Fruit fly (Drosophila melanogaster): ENCODE data around the gene Hr4.

The Hr4 gene

dm6 chrX:1941669-1942092 is at the start of gene Hr4:
Hr4 (plus strand) TSS chrX:1941940.
- TF ChIP-seq Myc (optimal IDR thresholded peaks at IDR 0.05), result no peak
- no peak for TF ChIP-seq psq (optimal IDR thresholded peaks at IDR 0.05)
- no peak for TF ChIP-seq insv (optimal IDR thresholded peaks at IDR 0.05)
- TF ChIP-seq h (optimal IDR thresholded peaks at IDR 0.05), result no peak
- no peak for TF ChIP-seq Sin3A (optimal IDR thresholded peaks at IDR 0.05)
- no peak for TF ChIP-seq ttk (optimal IDR thresholded peaks at IDR 0.05)

- TF ChIP-seq Sin3A (optimal IDR thresholded peaks at IDR 0.05) (no peak), Myc (optimal IDR thresholded peaks at IDR 0.05) (no peak), h (optimal IDR thresholded peaks at IDR 0.05) (no peak), psq (optimal IDR thresholded peaks at IDR 0.05) (no peak), insv (optimal IDR thresholded peaks at IDR 0.05) (no peak), ttk (optimal IDR thresholded peaks at IDR 0.05) (no peak)
These were observed 48.2 kb upstream of the Hr4 start for dm6 chrX:1893532-1893931.

DNA sequence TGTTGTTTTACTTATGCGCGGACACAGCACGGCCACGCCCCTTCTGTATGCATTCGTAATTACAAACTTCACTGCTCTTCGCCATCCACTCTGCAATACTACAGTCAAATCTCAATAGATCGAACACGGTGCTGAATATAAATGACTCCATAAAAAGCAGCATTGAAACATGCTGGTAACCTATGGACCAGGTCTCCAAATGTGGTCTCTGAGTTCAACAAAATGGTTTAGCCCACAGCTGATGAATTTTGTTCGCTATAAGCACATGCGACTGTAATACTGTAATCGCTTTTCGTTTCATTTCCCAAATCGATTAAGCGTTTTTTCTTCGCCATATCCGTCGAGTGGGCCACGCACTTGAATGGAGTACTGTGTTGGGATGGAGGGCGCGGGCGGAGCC is 44.4 kb upstream of the Hr4 start:
- no peak for TF ChIP-seq Myc (optimal IDR thresholded peaks at IDR 0.05)
- no peak for TF ChIP-seq h (optimal IDR thresholded peaks at IDR 0.05)

DNA sequence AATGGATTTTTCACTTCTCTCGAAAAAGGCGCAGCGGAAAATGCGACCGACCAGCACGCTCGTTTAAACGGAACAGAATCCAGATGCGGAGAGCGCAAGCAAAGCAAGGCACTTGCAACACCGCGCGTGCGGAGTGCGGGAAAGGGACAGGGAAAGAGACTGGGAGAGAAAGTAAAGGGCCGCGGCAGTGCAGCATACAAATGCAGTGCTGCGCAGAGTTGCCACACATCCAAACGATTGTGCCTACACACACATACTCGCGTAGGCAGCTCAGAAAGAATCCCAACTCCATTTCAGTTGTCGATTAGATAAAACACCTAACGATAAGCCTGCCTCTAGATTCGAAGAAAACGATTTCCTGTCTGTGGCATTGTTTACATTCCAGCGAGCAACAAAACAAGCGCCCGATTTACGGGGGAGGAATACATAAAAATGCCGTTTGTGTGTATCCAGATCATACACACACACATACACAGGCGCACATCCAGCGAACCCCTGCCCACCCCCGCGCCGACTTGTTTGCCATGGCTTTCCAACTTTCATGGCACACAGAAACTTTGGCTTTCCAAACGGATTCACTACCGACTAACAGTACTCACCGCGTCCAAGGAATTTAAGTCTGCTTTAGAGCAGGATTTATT is 42.2 kb upstream of the Hr4 start:
- TF ChIP-seq Myc (optimal IDR thresholded peaks at IDR 0.05), result no peak
- no peak for TF ChIP-seq h (optimal IDR thresholded peaks at IDR 0.05)
- TF ChIP-seq Sin3A (optimal IDR thresholded peaks at IDR 0.05), result no peak
- TF ChIP-seq ttk (optimal IDR thresholded peaks at IDR 0.05), result no peak
- no peak for TF ChIP-seq psq (optimal IDR thresholded peaks at IDR 0.05)
- TF ChIP-seq insv (optimal IDR thresholded peaks at IDR 0.05), result no peak

DNA sequence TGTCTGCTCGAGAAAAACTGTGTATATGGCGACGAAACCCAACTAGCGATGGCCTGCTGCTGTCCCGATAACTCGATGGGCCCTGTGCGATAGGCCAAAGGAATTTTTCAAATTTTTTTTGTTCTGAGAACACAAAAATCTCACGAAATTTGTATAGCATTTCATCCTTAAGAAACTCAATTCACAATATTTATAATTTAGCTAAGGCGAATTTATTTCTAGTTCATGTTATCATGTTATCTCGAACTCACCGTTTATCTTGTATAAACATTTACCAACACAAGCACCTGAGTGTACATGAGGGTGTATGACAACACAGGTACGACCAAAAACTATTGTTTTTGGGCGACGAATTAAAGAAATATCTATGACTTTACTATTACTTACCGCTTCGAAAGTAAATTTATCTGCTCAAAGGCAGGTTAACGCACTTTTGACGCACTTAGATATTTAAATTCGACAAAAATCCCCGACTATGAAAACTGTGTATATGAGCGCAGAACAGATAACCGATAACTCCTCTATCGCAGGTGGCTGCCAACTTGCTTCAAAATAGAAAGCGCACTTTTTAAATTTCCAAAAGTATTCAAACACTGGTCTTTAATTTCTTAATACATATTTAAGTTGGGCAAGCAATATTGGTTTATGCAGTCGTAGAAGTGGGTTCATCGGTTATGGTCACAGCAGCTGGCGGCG is 41.5 kb upstream of the Hr4 start, which contains the start of gene arm:
TSS of gene arm (minus strand) at position 524 of the 696 bp plus-strand sequence.
- TF ChIP-seq insv (optimal IDR thresholded peaks at IDR 0.05) (no peak), Sin3A (optimal IDR thresholded peaks at IDR 0.05) (no peak)

DNA sequence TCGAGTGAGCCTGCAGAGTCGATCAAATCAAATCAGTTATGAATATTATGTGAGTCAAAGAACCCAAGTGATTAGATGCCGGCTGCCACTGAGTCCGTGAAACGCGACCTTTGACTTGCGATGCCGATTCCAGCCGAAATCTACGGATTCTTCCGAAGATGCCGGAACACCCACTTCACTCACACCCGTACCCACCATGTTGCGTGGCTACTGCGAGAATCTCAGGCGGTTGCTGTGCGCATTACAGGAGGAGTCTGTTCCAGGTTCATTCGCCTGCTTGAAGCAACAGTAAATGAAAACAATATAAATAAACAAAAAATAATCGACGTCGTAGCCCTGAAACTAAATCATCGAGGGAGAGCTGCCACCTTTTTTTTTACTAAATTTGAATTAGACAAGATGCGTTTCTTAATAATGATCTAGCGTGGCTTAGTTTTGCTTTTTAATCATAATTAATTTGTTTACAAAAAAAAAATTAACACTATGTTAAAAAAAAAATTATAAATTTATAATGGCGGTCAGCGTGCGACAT is 40.1 kb upstream of the Hr4 start, which contains the start of gene Ldaf1:
TSS of gene Ldaf1 (minus strand) at position 307 of the 532 bp plus-strand sequence.
- TF ChIP-seq Myc (optimal IDR thresholded peaks at IDR 0.05), result no peak

- TF ChIP-seq h (optimal IDR thresholded peaks at IDR 0.05), result no peak
- TF ChIP-seq psq (optimal IDR thresholded peaks at IDR 0.05), result no peak
- TF ChIP-seq ttk (optimal IDR thresholded peaks at IDR 0.05), result no peak
- TF ChIP-seq insv (optimal IDR thresholded peaks at IDR 0.05), result no peak
- TF ChIP-seq Sin3A (optimal IDR thresholded peaks at IDR 0.05), result no peak
- TF ChIP-seq Myc (optimal IDR thresholded peaks at IDR 0.05), result no peak
These were observed 38.7 kb upstream of the Hr4 start, which contains the start of gene CG32801 for dm6 chrX:1903077-1903476. CG32801 (minus strand) TSS chrX:1903177.

DNA sequence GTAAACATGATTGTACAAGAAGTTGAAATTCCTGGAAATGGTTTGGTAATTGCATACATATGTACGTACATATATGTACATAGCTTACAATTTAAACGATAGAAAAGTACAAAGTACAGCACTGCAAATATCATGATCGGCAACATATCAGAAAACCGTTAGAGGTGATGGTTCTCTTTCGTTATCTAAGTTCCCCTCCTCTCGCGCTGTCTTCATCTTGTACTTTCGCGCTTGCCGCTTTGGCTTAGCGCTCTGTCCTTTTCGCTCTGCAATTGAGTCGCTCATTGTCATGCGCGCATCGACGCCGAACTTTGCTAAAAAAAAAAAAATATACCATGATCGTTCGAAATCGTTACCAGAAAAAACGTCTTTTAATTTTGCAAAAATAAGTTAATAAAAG is 37.8 kb upstream of the Hr4 start:
- no peak for TF ChIP-seq ttk (optimal IDR thresholded peaks at IDR 0.05)

- TF ChIP-seq psq (optimal IDR thresholded peaks at IDR 0.05) (no peak), Myc (optimal IDR thresholded peaks at IDR 0.05) (no peak), Sin3A (optimal IDR thresholded peaks at IDR 0.05) (no peak), h (optimal IDR thresholded peaks at IDR 0.05) (no peak), ttk (optimal IDR thresholded peaks at IDR 0.05) (no peak), insv (optimal IDR thresholded peaks at IDR 0.05) (no peak)
These were observed 33.9 kb upstream of the Hr4 start, which contains the start of gene mip130 for dm6 chrX:1907727-1908264. mip130 (plus strand) TSS chrX:1908239.

dm6 chrX:1908757-1909156 is 33.0 kb upstream of the Hr4 start, which contains the start of the genes Edem1 and Rbcn-3B:
Edem1 (minus strand) TSS chrX:1908827.
Rbcn-3B (plus strand) TSS chrX:1908920.
- TF ChIP-seq insv (optimal IDR thresholded peaks at IDR 0.05), result no peak
- TF ChIP-seq psq (optimal IDR thresholded peaks at IDR 0.05), result no peak
- no peak for TF ChIP-seq ttk (optimal IDR thresholded peaks at IDR 0.05)
- TF ChIP-seq Myc (optimal IDR thresholded peaks at IDR 0.05), result no peak

DNA sequence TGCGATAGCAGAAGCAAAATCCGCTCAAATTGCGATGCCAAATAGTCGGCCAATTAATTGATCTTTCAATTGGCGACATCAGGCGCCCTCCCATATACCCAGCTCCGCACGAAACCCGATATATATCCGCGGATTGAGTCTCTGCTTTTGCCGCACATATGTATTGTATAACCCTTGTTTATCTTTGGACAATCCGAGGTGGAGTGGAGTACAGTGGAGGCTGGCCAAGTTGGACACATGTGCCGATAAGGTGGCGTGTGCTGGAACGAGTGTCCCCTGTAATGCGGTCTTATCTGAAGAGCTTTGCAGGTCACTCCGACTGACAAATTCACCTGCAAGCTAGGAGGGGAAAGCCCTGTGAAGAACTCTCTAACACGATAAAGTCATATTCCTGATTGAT is 32.2 kb upstream of the Hr4 start:
- TF ChIP-seq ttk (optimal IDR thresholded peaks at IDR 0.05), result no peak
- TF ChIP-seq Sin3A (optimal IDR thresholded peaks at IDR 0.05), result no peak
- no peak for TF ChIP-seq h (optimal IDR thresholded peaks at IDR 0.05)
- no peak for TF ChIP-seq insv (optimal IDR thresholded peaks at IDR 0.05)
- TF ChIP-seq psq (optimal IDR thresholded peaks at IDR 0.05), result no peak
- TF ChIP-seq Myc (optimal IDR thresholded peaks at IDR 0.05), result no peak

DNA sequence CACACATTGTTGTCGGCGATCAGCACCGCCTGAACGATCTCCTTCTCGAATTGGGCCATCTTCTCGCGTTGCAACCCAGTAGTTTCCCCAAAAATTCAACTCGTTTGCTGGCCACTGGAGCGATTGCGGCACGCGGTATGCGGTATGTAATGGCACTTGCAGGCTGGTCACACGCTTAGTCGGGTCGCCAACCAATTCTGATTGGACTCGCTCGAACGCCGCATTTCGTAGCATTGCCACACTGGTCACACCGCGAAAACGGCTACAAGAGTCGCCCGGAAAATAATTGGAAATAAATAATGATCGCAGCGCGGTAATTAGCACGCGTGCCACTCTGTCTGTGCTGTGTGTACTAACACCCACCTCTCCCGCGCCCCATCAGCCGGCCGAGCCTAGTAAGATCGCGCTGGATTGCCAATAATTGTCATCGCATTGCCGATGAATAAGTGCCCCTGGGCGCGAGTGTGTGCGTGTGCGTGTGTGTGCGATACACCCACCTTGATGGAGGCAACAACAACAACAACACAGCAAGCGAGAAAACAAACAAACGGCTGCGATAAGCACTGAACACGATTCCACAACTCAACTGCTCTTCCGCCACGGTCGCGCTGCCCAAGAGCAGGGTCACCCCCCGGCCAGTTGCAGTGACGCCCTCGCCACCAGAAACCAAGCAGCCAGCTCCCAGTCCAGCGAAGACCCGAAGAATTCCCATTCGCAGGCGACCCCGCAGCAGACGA is 18.8 kb upstream of the Hr4 start, which contains the start of the genes eIF2Bepsilon and Ocrl:
TSS of gene eIF2Bepsilon (minus strand) at position 110 of the 737 bp plus-strand sequence.
TSS of gene Ocrl (plus strand) at position 217 of the 737 bp plus-strand sequence.
- TF ChIP-seq ttk (optimal IDR thresholded peaks at IDR 0.05) (no peak), insv (optimal IDR thresholded peaks at IDR 0.05) (peak; percentile 93), Myc (optimal IDR thresholded peaks at IDR 0.05) (no peak), Sin3A (optimal IDR thresholded peaks at IDR 0.05) (no peak), h (optimal IDR thresholded peaks at IDR 0.05) (no peak), psq (optimal IDR thresholded peaks at IDR 0.05) (no peak)

Data from Kc167 (cell line).